Fruit fly (Drosophila melanogaster): Measurements from ENCODE around the gene pn.

The pn gene

DNA sequence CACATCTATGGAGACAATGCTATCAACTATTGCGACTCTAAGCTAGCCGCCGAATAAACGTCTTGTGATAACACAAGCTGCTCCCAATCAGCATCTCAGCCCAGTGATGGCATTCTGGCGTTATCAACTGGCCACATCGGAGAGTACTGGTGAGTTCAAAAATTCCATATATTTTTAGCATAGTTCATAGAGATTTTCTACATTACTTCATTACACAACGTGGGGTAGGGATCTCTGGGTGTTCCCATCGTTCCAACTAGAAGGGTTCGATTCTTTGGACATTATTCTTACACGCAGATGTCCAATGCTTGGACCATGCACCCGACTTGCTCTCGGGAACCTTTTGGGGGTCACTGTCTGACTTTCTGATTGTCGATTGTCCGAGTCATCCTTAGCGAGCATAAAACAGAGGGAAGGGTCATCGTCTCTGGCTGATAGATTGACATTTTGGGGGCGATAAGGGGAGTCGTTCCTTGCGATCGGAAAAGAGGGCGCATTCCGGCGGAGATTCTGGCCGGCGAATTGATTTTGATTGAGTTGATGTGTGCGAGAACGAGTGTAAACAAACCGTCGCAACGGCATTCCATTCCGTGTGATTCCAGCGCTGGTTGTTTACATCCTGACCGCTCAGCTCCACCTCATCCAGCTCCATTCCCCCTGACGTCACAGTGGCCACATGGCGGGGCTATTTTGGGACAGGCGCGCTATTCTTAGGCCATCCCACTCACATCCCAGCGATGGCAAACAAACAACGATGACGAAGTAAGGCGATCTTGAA, 18.7 kb upstream of the pn start, which contains the start of the genes Cyp4d1 and CG3630:
Cyp4d1 (minus strand) TSS at position 51 of the 778 bp plus-strand sequence.
CG3630 (plus strand) TSS at position 67 of the 778 bp plus-strand sequence.
- TF ChIP-seq CG33017 (tag; optimal IDR thresholded peaks at IDR 0.05) (no peak), Hr96 (GFP tag; optimal IDR thresholded peaks at IDR 0.05) (no peak), CG5204 (GFP tag; optimal IDR thresholded peaks at IDR 0.05) (no peak), bab1 (GFP tag; optimal IDR thresholded peaks at IDR 0.05) (no peak), CG1620 (GFP tag; optimal IDR thresholded peaks at IDR 0.05) (no peak), kay (GFP tag; ENCODE audit: borderline replicate concordance) (no peak), tj (GFP tag; optimal IDR thresholded peaks at IDR 0.05) (no peak), CG7045 (GFP tag; optimal IDR thresholded peaks at IDR 0.05) (no peak), toe (GFP tag; optimal IDR thresholded peaks at IDR 0.05) (no peak)

DNA sequence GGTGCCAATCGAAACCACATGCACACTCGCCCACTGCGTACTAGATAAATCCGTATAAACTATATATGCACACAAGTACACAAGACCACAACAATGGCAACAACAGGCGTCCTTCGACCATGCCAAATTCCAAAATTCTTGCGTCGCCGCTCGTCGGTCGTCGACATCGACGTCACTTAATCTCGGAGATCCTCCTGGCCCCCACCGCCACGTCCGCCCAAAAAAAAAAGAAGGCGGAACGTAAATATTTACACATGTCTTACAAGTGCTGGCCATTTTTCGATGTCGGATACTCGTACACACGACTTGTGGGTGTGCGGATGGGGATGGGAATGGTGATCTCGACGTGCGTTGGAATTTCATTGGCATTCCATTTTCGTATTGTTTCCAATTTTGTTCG, 17.7 kb upstream of the pn start:
- no peak for TF ChIP-seq CG33017 (tag; optimal IDR thresholded peaks at IDR 0.05)
- no peak for TF ChIP-seq Clk (GFP tag; optimal IDR thresholded peaks at IDR 0.05)
- no peak for TF ChIP-seq CG11617 (GFP tag; optimal IDR thresholded peaks at IDR 0.05)
- TF ChIP-seq kay (GFP tag; ENCODE audit: borderline replicate concordance) = no peak
- no peak for TF ChIP-seq CG12768 (GFP tag; optimal IDR thresholded peaks at IDR 0.05)
- TF ChIP-seq CG14711 (tag; optimal IDR thresholded peaks at IDR 0.05) = no peak
- no peak for TF ChIP-seq CG7101 (tag; optimal IDR thresholded peaks at IDR 0.05)
- TF ChIP-seq toe (GFP tag; optimal IDR thresholded peaks at IDR 0.05) = no peak

DNA sequence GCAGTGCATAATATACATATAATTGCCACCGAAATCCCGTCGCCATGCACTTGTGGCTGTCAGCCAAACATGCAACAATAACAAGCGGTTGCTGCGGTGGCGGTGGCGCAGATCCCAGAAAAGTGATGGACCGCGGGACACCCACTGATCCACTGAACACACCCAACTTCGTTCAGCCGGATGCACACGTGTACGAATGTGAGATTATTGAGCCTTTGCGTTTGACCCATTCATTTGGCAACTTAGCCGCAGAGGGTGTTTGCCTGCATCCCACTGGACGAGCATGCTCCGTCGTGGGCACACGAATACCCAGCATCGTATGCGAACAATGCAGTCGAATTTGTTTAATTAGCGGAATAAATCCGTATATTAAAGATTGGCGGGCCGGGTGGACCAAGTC, 15.6 kb upstream of the pn start:
- TF ChIP-seq Mnt (GFP tag; optimal IDR thresholded peaks at IDR 0.05) = no peak
- no peak for TF ChIP-seq CG33017 (tag; optimal IDR thresholded peaks at IDR 0.05)
- no peak for TF ChIP-seq kay (GFP tag; ENCODE audit: borderline replicate concordance)
- no peak for TF ChIP-seq Clk (GFP tag; optimal IDR thresholded peaks at IDR 0.05)
- no peak for TF ChIP-seq ovo (GFP tag; optimal IDR thresholded peaks at IDR 0.05)
- no peak for TF ChIP-seq toe (GFP tag; optimal IDR thresholded peaks at IDR 0.05)
- TF ChIP-seq CG14711 (tag; optimal IDR thresholded peaks at IDR 0.05) = no peak
- no peak for TF ChIP-seq pad (GFP tag; optimal IDR thresholded peaks at IDR 0.05)
- no peak for TF ChIP-seq CG7045 (GFP tag; optimal IDR thresholded peaks at IDR 0.05)
- no peak for TF ChIP-seq bab1 (GFP tag; optimal IDR thresholded peaks at IDR 0.05)

DNA sequence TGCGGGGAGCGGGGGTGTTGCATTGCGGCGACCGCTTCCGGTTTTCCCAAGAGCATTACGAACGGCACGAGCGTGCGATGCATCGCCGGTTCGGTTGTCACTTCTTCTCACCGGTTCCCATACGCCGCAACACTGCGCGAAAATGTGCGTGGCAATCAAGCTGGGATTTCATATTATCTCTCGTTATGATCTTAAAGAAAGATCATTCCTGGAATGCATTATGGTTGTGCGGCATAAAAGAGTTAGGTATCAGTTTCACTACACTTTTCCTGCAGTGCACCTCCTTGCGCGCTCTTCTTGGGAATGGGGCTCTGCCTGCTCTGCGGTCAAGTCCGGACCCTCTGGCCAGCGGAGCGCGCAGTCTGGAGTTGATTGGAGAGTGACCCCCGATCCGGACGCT, 14.9 kb upstream of the pn start:
- TF ChIP-seq ovo (GFP tag; optimal IDR thresholded peaks at IDR 0.05) = no peak
- no peak for TF ChIP-seq CG1620 (GFP tag; optimal IDR thresholded peaks at IDR 0.05)
- TF ChIP-seq bab1 (GFP tag; optimal IDR thresholded peaks at IDR 0.05) = no peak
- no peak for TF ChIP-seq CG11617 (GFP tag; optimal IDR thresholded peaks at IDR 0.05)
- TF ChIP-seq cic (GFP tag; optimal IDR thresholded peaks at IDR 0.05) = no peak
- TF ChIP-seq CG12768 (GFP tag; optimal IDR thresholded peaks at IDR 0.05) = no peak
- no peak for TF ChIP-seq CG7045 (GFP tag; optimal IDR thresholded peaks at IDR 0.05)
- TF ChIP-seq tj (GFP tag; optimal IDR thresholded peaks at IDR 0.05) = no peak
- TF ChIP-seq CG7101 (tag; optimal IDR thresholded peaks at IDR 0.05) = no peak
- TF ChIP-seq CG33017 (tag; optimal IDR thresholded peaks at IDR 0.05) = no peak
- TF ChIP-seq Mnt (GFP tag; optimal IDR thresholded peaks at IDR 0.05) = no peak
- TF ChIP-seq cnc (optimal IDR thresholded peaks at IDR 0.05) = no peak
- no peak for TF ChIP-seq pad (GFP tag; optimal IDR thresholded peaks at IDR 0.05)
- no peak for TF ChIP-seq kay (GFP tag; ENCODE audit: borderline replicate concordance)
- TF ChIP-seq CG14711 (tag; optimal IDR thresholded peaks at IDR 0.05) = no peak
- no peak for TF ChIP-seq toe (GFP tag; optimal IDR thresholded peaks at IDR 0.05)

DNA sequence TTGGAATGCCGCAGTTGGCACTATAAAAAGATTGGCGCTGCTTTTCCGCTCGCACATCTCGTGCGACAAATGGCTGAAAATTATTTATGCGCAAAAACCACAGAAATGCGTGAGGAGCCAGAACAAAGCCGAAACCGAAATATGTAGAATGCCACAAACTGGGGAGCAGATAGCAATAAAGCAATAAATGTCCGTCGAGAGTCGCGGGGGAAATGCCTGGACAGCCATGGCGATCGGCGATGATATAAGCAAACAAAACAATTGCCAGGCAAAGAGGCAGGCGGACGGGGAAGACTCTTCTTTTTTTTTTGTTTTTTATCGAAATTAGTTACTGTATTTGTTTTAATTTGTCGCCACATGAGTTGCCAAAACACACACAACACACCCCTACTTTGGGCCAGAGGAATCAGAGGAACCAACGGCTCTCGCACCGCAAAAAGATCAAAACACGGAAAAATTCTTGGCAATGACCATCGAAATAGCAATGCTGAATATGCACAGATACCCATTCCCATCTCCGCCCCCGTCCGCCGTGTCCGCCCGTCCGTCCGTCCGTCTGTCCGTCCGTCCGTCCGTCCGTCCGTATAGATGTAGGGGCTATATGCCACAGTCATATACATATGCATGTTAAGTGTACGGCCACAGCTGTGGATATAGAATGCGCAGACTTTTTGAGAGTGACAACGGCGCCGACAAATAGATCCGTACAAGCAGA, 12.4 kb upstream of the pn start:
- no peak for TF ChIP-seq kay (GFP tag; ENCODE audit: borderline replicate concordance)
- TF ChIP-seq CG14711 (tag; optimal IDR thresholded peaks at IDR 0.05) = no peak
- TF ChIP-seq ovo (GFP tag; optimal IDR thresholded peaks at IDR 0.05) = no peak
- peak; percentile 15 for TF ChIP-seq CG11617 (GFP tag; optimal IDR thresholded peaks at IDR 0.05)

DNA sequence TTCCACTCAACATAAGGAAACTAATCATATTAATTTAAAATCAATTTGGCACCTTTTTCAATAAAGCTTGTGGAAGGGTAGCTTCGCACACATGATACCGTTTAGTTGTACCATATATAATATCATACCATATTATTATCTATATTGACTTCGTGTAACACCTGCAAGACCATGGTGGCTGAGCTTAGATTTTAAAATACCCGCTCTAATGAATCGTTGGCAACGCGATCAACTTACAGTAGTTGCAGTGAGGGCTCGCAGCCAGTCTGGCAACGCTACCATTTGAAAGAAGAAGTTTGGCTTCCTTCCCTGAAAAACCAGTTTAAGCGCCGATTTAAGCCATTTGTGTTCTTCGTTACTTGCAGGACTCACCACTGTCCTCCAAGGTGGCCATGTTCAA, 10.6 kb upstream of the pn start:
- no peak for TF ChIP-seq CG7101 (tag; optimal IDR thresholded peaks at IDR 0.05)
- no peak for TF ChIP-seq Mnt (GFP tag; optimal IDR thresholded peaks at IDR 0.05)
- no peak for TF ChIP-seq kay (GFP tag; ENCODE audit: borderline replicate concordance)
- no peak for TF ChIP-seq CG12768 (GFP tag; optimal IDR thresholded peaks at IDR 0.05)
- no peak for TF ChIP-seq bab1 (GFP tag; optimal IDR thresholded peaks at IDR 0.05)
- TF ChIP-seq Crg-1 (GFP tag; optimal IDR thresholded peaks at IDR 0.05) = no peak
- no peak for TF ChIP-seq CG7045 (GFP tag; optimal IDR thresholded peaks at IDR 0.05)
- TF ChIP-seq Clk (GFP tag; optimal IDR thresholded peaks at IDR 0.05) = no peak

DNA sequence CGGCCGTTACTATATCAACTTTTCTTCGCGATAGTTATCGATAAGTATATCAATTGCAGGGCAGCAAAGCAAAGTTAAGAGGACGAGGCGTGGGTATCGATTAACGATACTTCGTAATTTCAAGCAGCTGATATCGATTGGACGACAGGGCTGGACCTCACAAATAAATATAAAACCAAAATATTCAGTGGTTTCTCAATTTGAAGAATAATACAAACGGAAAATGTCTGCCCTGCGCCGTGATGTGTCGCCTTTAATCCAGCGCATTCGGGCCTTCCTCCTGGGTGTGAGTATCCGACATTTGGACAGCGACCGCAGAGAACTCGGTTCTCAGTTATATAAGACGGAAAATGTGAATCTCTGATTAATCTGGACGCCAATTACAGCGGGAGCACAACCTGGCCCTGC, 8.6 kb upstream of the pn start, which contains the start of gene ND-B14.5A:
ND-B14.5A (plus strand) TSS at position 107 of the 408 bp plus-strand sequence.
- TF ChIP-seq CG12768 (GFP tag; optimal IDR thresholded peaks at IDR 0.05) (no peak), CG7101 (tag; optimal IDR thresholded peaks at IDR 0.05) (peak; percentile 13), CG11617 (GFP tag; optimal IDR thresholded peaks at IDR 0.05) (peak; percentile 19), CG14711 (tag; optimal IDR thresholded peaks at IDR 0.05) (peak; percentile 0), CG5204 (GFP tag; optimal IDR thresholded peaks at IDR 0.05) (no peak), cic (GFP tag; optimal IDR thresholded peaks at IDR 0.05) (no peak), CG33017 (tag; optimal IDR thresholded peaks at IDR 0.05) (no peak), cnc (optimal IDR thresholded peaks at IDR 0.05) (no peak), tj (GFP tag; optimal IDR thresholded peaks at IDR 0.05) (no peak), ovo (GFP tag; optimal IDR thresholded peaks at IDR 0.05) (no peak), Clk (GFP tag; optimal IDR thresholded peaks at IDR 0.05) (no peak), pad (GFP tag; optimal IDR thresholded peaks at IDR 0.05) (no peak), kay (GFP tag; ENCODE audit: borderline replicate concordance) (no peak), CG1620 (GFP tag; optimal IDR thresholded peaks at IDR 0.05) (no peak), Mnt (GFP tag; optimal IDR thresholded peaks at IDR 0.05) (peak; percentile 49), bab1 (GFP tag; optimal IDR thresholded peaks at IDR 0.05) (peak; percentile 58), CG7045 (GFP tag; optimal IDR thresholded peaks at IDR 0.05) (no peak)
